Worm (Caenorhabditis elegans) whole organism, L1 larva: ENCODE data around the gene srh-2.

ENCODE experiments used
- F16B12.6 ChIP-seq: fragments of 150-350 bp; optimal IDR thresholded peaks from 2 replicates; lab custom pipeline; 2014; ENCODE audit warnings: missing biosample characterization, missing genetic modification characterization
- Y116A8C.19 ChIP-seq: sonication (generic microtip); optimal IDR thresholded peaks from 2 replicates; lab custom pipeline; 2016; ENCODE audit warnings: missing compliant biosample characterization, missing genetic modification characterization, borderline replicate concordance
- aha-1 ChIP-seq: fragments of 150-350 bp; optimal IDR thresholded peaks from 2 replicates; lab custom pipeline; 2014; ENCODE audit warnings: missing biosample characterization, missing genetic modification characterization
- alr-1 ChIP-seq: fragments of 200-800 bp; sonication (Bioruptor generic); optimal IDR thresholded peaks from 2 replicates; lab custom pipeline; 2018; ENCODE audit warnings: borderline replicate concordance, mild to moderate bottlenecking, missing genetic modification characterization, missing compliant biosample characterization
- blmp-1 ChIP-seq: fragments of 150-350 bp; optimal IDR thresholded peaks from 2 replicates; lab custom pipeline; 2014; ENCODE audit warnings: missing biosample characterization, missing genetic modification characterization
- ceh-82 ChIP-seq, 3 experiments: fragments of 150-350 bp in 1 of 3; sonication (generic microtip) in 2 of 3; optimal IDR thresholded peaks; 2 replicates each; lab custom pipeline; 2014 to 2017; ENCODE audit warnings: missing biosample characterization in 3 of 3, missing genetic modification characterization in 3 of 3
- egl-27 ChIP-seq, 2 experiments: fragments of 150-350 bp in 1 of 2; sonication (generic microtip); optimal IDR thresholded peaks; 3 replicates each; lab custom pipeline; 2017 to 2018; ENCODE audit warnings: missing biosample characterization in 2 of 2, missing genetic modification characterization in 2 of 2, missing genetic modification reagents in 2 of 2
- elt-2 ChIP-seq: sonication (generic microtip); optimal IDR thresholded peaks from 2 replicates; lab custom pipeline; 2016; ENCODE audit warnings: missing genetic modification characterization, mild to moderate bottlenecking, inconsistent platforms, missing compliant biosample characterization, missing genetic modification reagents
- elt-3 ChIP-seq, 6 experiments: fragments of 150-350 bp in 1 of 6; sonication (generic microtip); optimal IDR thresholded peaks; 2 replicates each; lab custom pipeline; 2017 to 2018; ENCODE audit warnings: missing biosample characterization in 6 of 6, missing genetic modification characterization in 6 of 6, inconsistent platforms in 1 of 6
- ets-5 ChIP-seq: fragments of 200-800 bp; sonication (Bioruptor generic); IDR thresholded peaks from 2 replicates; pipeline ENCODE4 v1.3.6; 2022; ENCODE audit warnings: missing genetic modification characterization, missing compliant biosample characterization
- fkh-10 ChIP-seq: sonication (generic microtip); optimal IDR thresholded peaks from 2 replicates; lab custom pipeline; 2017; ENCODE audit warnings: missing biosample characterization, missing genetic modification reagents, missing genetic modification characterization
- fkh-4 ChIP-seq: sonication (generic microtip); optimal IDR thresholded peaks from 2 replicates; lab custom pipeline; 2016; ENCODE audit warnings: missing compliant biosample characterization, missing genetic modification characterization, borderline replicate concordance
- fkh-8 ChIP-seq: sonication (generic microtip); optimal IDR thresholded peaks from 2 replicates; lab custom pipeline; 2016; ENCODE audit warnings: mild to moderate bottlenecking, missing genetic modification characterization, missing compliant biosample characterization
- hlh-4 ChIP-seq: sonication (generic microtip); optimal IDR thresholded peaks from 2 replicates; lab custom pipeline; 2016; ENCODE audit warnings: mild to moderate bottlenecking, missing genetic modification characterization, missing compliant biosample characterization
- irx-1 ChIP-seq: sonication (generic microtip); optimal IDR thresholded peaks from 2 replicates; lab custom pipeline; 2016; ENCODE audit warnings: missing genetic modification characterization, missing compliant biosample characterization
- isw-1 ChIP-seq: fragments of 200-800 bp; sonication (Bioruptor generic); IDR thresholded peaks from 2 replicates; pipeline ENCODE4 v1.3.6; 2022; ENCODE audit warnings: missing genetic modification characterization, missing compliant biosample characterization
- lin-14 ChIP-seq: fragments of 200-800 bp; sonication (Bioruptor generic); optimal IDR thresholded peaks from 2 replicates; lab custom pipeline; 2018; ENCODE audit warnings: mild to moderate bottlenecking, missing genetic modification characterization, moderate library complexity, missing compliant biosample characterization
- lin-15B ChIP-seq: fragments of 150-350 bp; sonication (generic microtip); optimal IDR thresholded peaks from 3 replicates; lab custom pipeline; 2014; ENCODE audit warnings: missing biosample characterization, missing genetic modification characterization
- lin-39 ChIP-seq: fragments of 150-350 bp; optimal IDR thresholded peaks from 2 replicates; lab custom pipeline; 2014; ENCODE audit warnings: missing biosample characterization, missing genetic modification reagents, missing genetic modification characterization
- lir-3 ChIP-seq: sonication (generic microtip); optimal IDR thresholded peaks from 2 replicates; lab custom pipeline; 2016; ENCODE audit warnings: mild to moderate bottlenecking, missing genetic modification characterization, moderate library complexity, missing compliant biosample characterization; ENCODE audit not compliant: poor library complexity
- lsy-2 ChIP-seq, 2 experiments: fragments of 150-350 bp; optimal IDR thresholded peaks; 2 replicates each; lab custom pipeline; 2014; ENCODE audit warnings: missing biosample characterization in 2 of 2, missing genetic modification characterization in 2 of 2
- nhr-11 ChIP-seq: fragments of 150-350 bp; optimal IDR thresholded peaks from 2 replicates; lab custom pipeline; 2014; ENCODE audit warnings: missing biosample characterization, missing genetic modification characterization
- nhr-12 ChIP-seq: sonication (generic microtip); optimal IDR thresholded peaks from 2 replicates; lab custom pipeline; 2017; ENCODE audit warnings: missing biosample characterization, missing genetic modification characterization
- nhr-20 ChIP-seq: sonication (generic microtip); optimal IDR thresholded peaks from 2 replicates; lab custom pipeline; 2016; ENCODE audit warnings: mild to moderate bottlenecking, missing genetic modification characterization, missing compliant biosample characterization
- nhr-28 ChIP-seq: fragments of 150-350 bp; optimal IDR thresholded peaks from 2 replicates; lab custom pipeline; 2014; ENCODE audit warnings: missing biosample characterization, missing genetic modification characterization
- nhr-76 ChIP-seq: sonication (generic microtip); optimal IDR thresholded peaks from 2 replicates; lab custom pipeline; 2017; ENCODE audit warnings: missing biosample characterization, missing genetic modification characterization
- nhr-77 ChIP-seq: fragments of 150-350 bp; optimal IDR thresholded peaks from 2 replicates; lab custom pipeline; 2014; ENCODE audit warnings: missing biosample characterization, missing genetic modification characterization
- pqm-1 ChIP-seq: sonication (generic microtip); optimal IDR thresholded peaks from 3 replicates; lab custom pipeline; 2017; ENCODE audit warnings: missing biosample characterization, missing genetic modification characterization
- skn-1 ChIP-seq: fragments of 150-350 bp; optimal IDR thresholded peaks from 2 replicates; lab custom pipeline; 2014; ENCODE audit warnings: missing biosample characterization, missing genetic modification characterization
- sox-4 ChIP-seq: sonication (generic microtip); optimal IDR thresholded peaks from 2 replicates; lab custom pipeline; 2016; ENCODE audit warnings: missing genetic modification characterization, missing compliant biosample characterization
- tlp-1 ChIP-seq: fragments of 150-350 bp; optimal IDR thresholded peaks from 2 replicates; lab custom pipeline; 2014; ENCODE audit warnings: missing biosample characterization, missing genetic modification characterization
- unc-62 ChIP-seq: fragments of 150-350 bp; optimal IDR thresholded peaks from 2 replicates; lab custom pipeline; 2014; ENCODE audit warnings: missing biosample characterization, missing genetic modification reagents, missing genetic modification characterization
- unc-86 ChIP-seq: sonication (generic microtip); optimal IDR thresholded peaks from 2 replicates; lab custom pipeline; 2016; ENCODE audit warnings: missing genetic modification characterization, missing compliant biosample characterization
- unc-98 ChIP-seq: fragments of 200-800 bp; sonication (Bioruptor generic); IDR thresholded peaks from 2 replicates; pipeline ENCODE4 v1.3.6; 2022; ENCODE audit warnings: missing genetic modification characterization, missing compliant biosample characterization
- zag-1 ChIP-seq: fragments of 150-350 bp; optimal IDR thresholded peaks from 2 replicates; lab custom pipeline; 2014; ENCODE audit warnings: missing biosample characterization, missing genetic modification characterization
- ztf-11 ChIP-seq, 2 experiments: sonication (generic microtip); optimal IDR thresholded peaks; 2 replicates each; lab custom pipeline; 2016 to 2017; ENCODE audit warnings: missing genetic modification characterization in 2 of 2, missing biosample characterization in 1 of 2, missing compliant biosample characterization in 1 of 2

The srh-2 gene

ce11 chrV:695914-696313, 32.2 kb upstream of the srh-2 start, which contains the start of gene srj-52:
Gene srj-52, minus strand, starts transcription at chrV:696014.
- TF ChIP-seq tlp-1 (tag; lab: Kevin White, UChicago) (no peak), ztf-11 (tag; optimal IDR thresholded peaks at IDR 0.05; lab: Kevin White, UChicago) (no peak), hlh-4 (tag; lab: Kevin White, UChicago) (no peak), zag-1 (no peak), fkh-10 (GFP tag; lab: Kevin White, UChicago) (no peak), ets-5 (GFP tag; lab: Robert Waterston, UW) (no peak), lin-15B (no peak), unc-86 (tag; lab: Kevin White, UChicago) (no peak), nhr-20 (no peak), Y116A8C.19 (tag; lab: Kevin White, UChicago) (no peak), isw-1 (GFP tag; lab: Robert Waterston, UW) (no peak), nhr-11 (tag; lab: Kevin White, UChicago) (no peak), fkh-4 (tag; lab: Kevin White, UChicago) (no peak), unc-62 (GFP tag; lab: Kevin White, UChicago) (no peak), elt-3 (tag; optimal IDR thresholded peaks at IDR 0.05; lab: Kevin White, UChicago) (no peak), egl-27 (tag; optimal IDR thresholded peaks at IDR 0.05; lab: Kevin White, UChicago) (no peak), nhr-77 (tag; lab: Kevin White, UChicago) (no peak), skn-1 (no peak)

- TF ChIP-seq lsy-2 (tag; optimal IDR thresholded peaks at IDR 0.05; lab: Kevin White, UChicago) (no peak), F16B12.6 (tag; lab: Kevin White, UChicago) (no peak), aha-1 (tag; lab: Kevin White, UChicago) (no peak)
Measured at ce11 chrV:699051-699450, 29.1 kb upstream of the srh-2 start.

DNA sequence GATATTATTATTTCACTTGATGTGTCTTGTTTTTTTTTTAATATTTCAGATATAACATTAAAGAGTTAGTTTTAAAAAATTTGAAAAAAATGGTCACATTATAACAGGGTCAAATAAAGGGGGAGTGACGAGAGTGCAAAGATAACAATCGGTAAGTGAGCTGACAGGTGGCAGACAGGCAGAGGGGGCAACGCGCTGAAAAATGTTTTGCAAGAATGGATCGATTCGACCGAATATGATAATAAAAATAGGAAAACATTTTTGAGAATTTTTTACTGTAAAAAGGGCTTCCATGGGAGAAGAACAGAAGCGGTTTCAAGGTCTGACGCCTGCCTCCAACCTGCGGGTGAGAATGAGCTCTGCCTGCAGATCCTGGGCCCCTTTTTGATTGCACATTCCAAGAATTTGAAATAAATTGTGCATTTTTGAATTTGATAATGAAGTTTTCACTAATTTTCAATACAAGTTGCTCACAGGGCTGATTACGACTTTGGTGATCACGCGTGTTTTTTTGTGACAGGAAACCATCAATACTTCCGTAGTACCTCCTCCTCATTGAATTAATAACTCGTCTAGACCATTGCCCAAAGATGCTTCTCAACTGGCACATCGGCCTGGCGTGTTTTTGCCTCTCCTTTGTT, 28.5 kb upstream of the srh-2 start, which contains the start of the genes ugt-29 and srx-5:
ugt-29 (minus strand) TSS at position 101 of the 641 bp plus-strand sequence.
srx-5 (plus strand) TSS at position 591 of the 641 bp plus-strand sequence.
- TF ChIP-seq pqm-1 = no peak
- TF ChIP-seq, all 84 proteins: peak for 0

- TF ChIP-seq fkh-8 (tag; lab: Kevin White, UChicago) (no peak), nhr-28 (tag; lab: Kevin White, UChicago) (no peak), lin-39 (no peak), alr-1 (tag; lab: Kevin White, UChicago) (no peak), irx-1 (tag; lab: Kevin White, UChicago) (no peak), elt-2 (tag; lab: Kevin White, UChicago) (no peak), unc-98 (GFP tag; lab: Robert Waterston, UW) (no peak), sox-4 (tag; lab: Kevin White, UChicago) (no peak), blmp-1 (no peak), lir-3 (no peak), nhr-12 (tag; lab: Kevin White, UChicago) (no peak), lin-14 (no peak), elt-3 (tag; optimal IDR thresholded peaks at IDR 0.05; lab: Kevin White, UChicago) (no peak), nhr-76 (tag; lab: Kevin White, UChicago) (no peak), ceh-82 (tag; optimal IDR thresholded peaks at IDR 0.05; lab: Kevin White, UChicago) (no peak), nhr-20 (no peak)
Measured at ce11 chrV:702260-702659, 25.8 kb upstream of the srh-2 start, which contains the start of gene srbc-37. Gene srbc-37, plus strand, starts transcription at chrV:702560.
